Fruit fly (Drosophila melanogaster) whole organism: ENCODE results near the gene SelR.

Experiments
- CG8478 ChIP-seq: fragments of >200 bp; optimal IDR thresholded peaks from 2 replicates; lab custom pipeline; 2018; ENCODE audit warnings: inconsistent platforms
- EcR ChIP-seq, 2 experiments: fragments of >200 bp; optimal IDR thresholded peaks; 2 replicates each; lab custom pipeline; 2017; ENCODE audit warnings: missing biosample characterization in 2 of 2, missing genetic modification characterization in 2 of 2, missing genetic modification reagents in 2 of 2
- pan ChIP-seq: fragments of >200 bp; optimal IDR thresholded peaks from 2 replicates; lab custom pipeline; 2017
- psq ChIP-seq: fragments of >200 bp; optimal IDR thresholded peaks from 2 replicates; lab custom pipeline; 2017
- usp ChIP-seq: fragments of >200 bp; optimal IDR thresholded peaks from 2 replicates; lab custom pipeline; 2017; ENCODE audit warnings: missing biosample characterization, missing genetic modification characterization, mixed read lengths

dm6 chr3R:10850636-10851035, 17.8 kb downstream of the SelR start:
- TF ChIP-seq psq (lab: Kevin White, UChicago) (no peak), pan (lab: Kevin White, UChicago) (peak; percentile 44), usp (GFP tag; lab: Kevin White, UChicago) (no peak), EcR (GFP tag; optimal IDR thresholded peaks at IDR 0.05; lab: Kevin White, UChicago) (no peak), CG8478 (no peak)
